Worm (Caenorhabditis elegans): ENCODE measurements around the gene ptp-1.

- TF ChIP-seq mcd-1 (GFP tag; IDR thresholded peaks at IDR 0.05) (no peak), Y79H2A.3 (GFP tag; conservative IDR thresholded peaks at IDR 0.05) (no peak), ztf-18 (tag; optimal IDR thresholded peaks at IDR 0.05) (no peak), unc-62 (GFP tag; optimal IDR thresholded peaks at IDR 0.05) (no peak), pha-4 (tag; optimal IDR thresholded peaks at IDR 0.05) (no peak)
These were observed 43.6 kb downstream of the ptp-1 start for ce11 chrIII:3634158-3634557.
